Fruit fly (Drosophila melanogaster): ENCODE data around the gene mRpL38.
A peak's percentile ranks its signal among the peaks of the same experiment; 100 is the strongest.

mRpL38 gene

dm6 chrX:14233843-14234337 lies 7.8 kb downstream of the mRpL38 start, which contains the start of gene CG42271 (continued):
- no peak for TF ChIP-seq CG17186 (GFP tag; optimal IDR thresholded peaks at IDR 0.05)
- TF ChIP-seq MBD-R2 (GFP tag; IDR thresholded peaks at IDR 0.05): peak; percentile 47
- TF ChIP-seq CG8359 (GFP tag; optimal IDR thresholded peaks at IDR 0.05; ENCODE audit: borderline replicate concordance): peak; percentile 18
- TF ChIP-seq Sox100B (GFP tag; optimal IDR thresholded peaks at IDR 0.05): no peak
- TF ChIP-seq nmo (GFP tag; optimal IDR thresholded peaks at IDR 0.05): peak; percentile 75
- no peak for TF ChIP-seq gsb (GFP tag; IDR thresholded peaks at IDR 0.05)
- TF ChIP-seq chif (GFP tag; optimal IDR thresholded peaks at IDR 0.05): no peak
- peak in 1 of 2 experiments; percentile 36 for TF ChIP-seq bsh (GFP tag; optimal IDR thresholded peaks at IDR 0.05)
- peak; percentile 57 for TF ChIP-seq CG9817 (tag; optimal IDR thresholded peaks at IDR 0.05)
- no peak for TF ChIP-seq gsb-n (tag; optimal IDR thresholded peaks at IDR 0.05)
- peak; percentile 96 for TF ChIP-seq unc-4 (GFP tag; IDR thresholded peaks at IDR 0.05; ENCODE audit: partially characterized antibody)
- TF ChIP-seq CG11247 (GFP tag; IDR thresholded peaks at IDR 0.05): no peak
- TF ChIP-seq Abd-B (GFP tag; optimal IDR thresholded peaks at IDR 0.05): peak; percentile 41
- peak; percentile 50; the same call in 1 of the 2 replicates for TF ChIP-seq Rfx (GFP tag; IDR thresholded peaks at IDR 0.05)
- TF ChIP-seq Optix (GFP tag; IDR thresholded peaks at IDR 0.05): no peak
- TF ChIP-seq ind (GFP tag; optimal IDR thresholded peaks at IDR 0.05): peak; percentile 44
- TF ChIP-seq CG4282 (GFP tag; optimal IDR thresholded peaks at IDR 0.05): no peak
- TF ChIP-seq Hsf (GFP tag; optimal IDR thresholded peaks at IDR 0.05): no peak
- TF ChIP-seq Ravus (GFP tag; IDR thresholded peaks at IDR 0.05): no peak
- TF ChIP-seq CG10274 (GFP tag; optimal IDR thresholded peaks at IDR 0.05): no peak
- TF ChIP-seq crol (GFP tag; IDR thresholded peaks at IDR 0.05): no peak
- TF ChIP-seq Lim3 (GFP tag; IDR thresholded peaks at IDR 0.05): no peak
- TF ChIP-seq crp (GFP tag; optimal IDR thresholded peaks at IDR 0.05): peak in 1 of 2 experiments; percentile 26
- no peak for TF ChIP-seq btn (GFP tag; optimal IDR thresholded peaks at IDR 0.05)
- no peak for TF ChIP-seq hkb (optimal IDR thresholded peaks at IDR 0.05)
- TF ChIP-seq hkb (GFP tag; IDR thresholded peaks at IDR 0.05): no peak
- no peak for TF ChIP-seq CG16779 (GFP tag; IDR thresholded peaks at IDR 0.05)
- no peak for TF ChIP-seq NC2α (GFP tag; optimal IDR thresholded peaks at IDR 0.05)
- TF ChIP-seq tx (GFP tag; optimal IDR thresholded peaks at IDR 0.05): no peak
- TF ChIP-seq CG31224 (GFP tag; IDR thresholded peaks at IDR 0.05): no peak
- 0 out of 3 replicates have a peak, but pooled peaks have one; percentile 9 for TF ChIP-seq ci (GFP tag; IDR thresholded peaks at IDR 0.05)
- no peak; the same call in 2 of the 3 replicates for TF ChIP-seq zfh1 (GFP tag; IDR thresholded peaks at IDR 0.05)
- TF ChIP-seq mam (GFP tag; optimal IDR thresholded peaks at IDR 0.05): no peak
- no peak for TF ChIP-seq Antp (GFP tag; optimal IDR thresholded peaks at IDR 0.05)
- TF ChIP-seq CG8924 (tag; optimal IDR thresholded peaks at IDR 0.05): peak; percentile 69
- 0 out of 2 replicates have a peak, but pooled peaks have one; percentile 13 for TF ChIP-seq Ada2b (GFP tag; IDR thresholded peaks at IDR 0.05)
- TF ChIP-seq slou (GFP tag; optimal IDR thresholded peaks at IDR 0.05): no peak
- TF ChIP-seq Ets65A (GFP tag): peak; percentile 58
- no peak for TF ChIP-seq Taf1 (GFP tag; IDR thresholded peaks at IDR 0.05)
- no peak for TF ChIP-seq disco-r (GFP tag; optimal IDR thresholded peaks at IDR 0.05)
- peak; percentile 50 for TF ChIP-seq CG4617 (GFP tag; optimal IDR thresholded peaks at IDR 0.05; ENCODE audit: borderline replicate concordance)
- peak; percentile 36 for TF ChIP-seq fd3F (GFP tag; optimal IDR thresholded peaks at IDR 0.05)
- TF ChIP-seq GATAe (GFP tag; conservative IDR thresholded peaks at IDR 0.05): no peak
- no peak for TF ChIP-seq CG5245 (GFP tag; optimal IDR thresholded peaks at IDR 0.05)
- no peak for TF ChIP-seq CG11696 (GFP tag; IDR thresholded peaks at IDR 0.05)
- TF ChIP-seq gt (GFP tag; IDR thresholded peaks at IDR 0.05): no peak
- no peak for TF ChIP-seq zfh2 (GFP tag; optimal IDR thresholded peaks at IDR 0.05)
- no peak for TF ChIP-seq Stat92E (GFP tag; optimal IDR thresholded peaks at IDR 0.05)
- no peak for TF ChIP-seq crc (GFP tag; optimal IDR thresholded peaks at IDR 0.05)
- no peak for TF ChIP-seq CTCF (GFP tag; optimal IDR thresholded peaks at IDR 0.05)
- peak; percentile 25; the same call in 1 of the 2 replicates for TF ChIP-seq Adf1 (GFP tag; IDR thresholded peaks at IDR 0.05)
- no peak for TF ChIP-seq CG31388 (GFP tag; optimal IDR thresholded peaks at IDR 0.05)

All from whole organism, embryonic.